Worm (Caenorhabditis elegans) whole organism, L4 larva: Measurements from ENCODE around the gene str-131.

Experiments used
- fkh-10 ChIP-seq: fragments of 150-350 bp; optimal IDR thresholded peaks from 2 replicates; lab custom pipeline; 2014; ENCODE audit warnings: missing biosample characterization, missing genetic modification reagents, missing genetic modification characterization
- lin-38 ChIP-seq: fragments of 200-800 bp; sonication (Bioruptor generic); IDR thresholded peaks from 2 replicates; pipeline ENCODE4 v1.3.6; 2022; ENCODE audit warnings: missing genetic modification reagents, missing genetic modification characterization, missing compliant biosample characterization
- php-3 ChIP-seq: fragments of 200-800 bp; sonication (Bioruptor generic); IDR thresholded peaks from 2 replicates; pipeline ENCODE4 v1.3.6; 2022; ENCODE audit warnings: missing genetic modification reagents, missing genetic modification characterization, missing compliant biosample characterization
- saeg-2 ChIP-seq: fragments of 200-800 bp; sonication (Bioruptor generic); IDR thresholded peaks from 2 replicates; pipeline ENCODE4 v1.3.6; 2022; ENCODE audit warnings: missing genetic modification reagents, missing genetic modification characterization, missing compliant biosample characterization
- zag-1 ChIP-seq: fragments of 150-350 bp; optimal IDR thresholded peaks from 2 replicates; lab custom pipeline; 2014; ENCODE audit warnings: missing biosample characterization, missing genetic modification characterization

DNA sequence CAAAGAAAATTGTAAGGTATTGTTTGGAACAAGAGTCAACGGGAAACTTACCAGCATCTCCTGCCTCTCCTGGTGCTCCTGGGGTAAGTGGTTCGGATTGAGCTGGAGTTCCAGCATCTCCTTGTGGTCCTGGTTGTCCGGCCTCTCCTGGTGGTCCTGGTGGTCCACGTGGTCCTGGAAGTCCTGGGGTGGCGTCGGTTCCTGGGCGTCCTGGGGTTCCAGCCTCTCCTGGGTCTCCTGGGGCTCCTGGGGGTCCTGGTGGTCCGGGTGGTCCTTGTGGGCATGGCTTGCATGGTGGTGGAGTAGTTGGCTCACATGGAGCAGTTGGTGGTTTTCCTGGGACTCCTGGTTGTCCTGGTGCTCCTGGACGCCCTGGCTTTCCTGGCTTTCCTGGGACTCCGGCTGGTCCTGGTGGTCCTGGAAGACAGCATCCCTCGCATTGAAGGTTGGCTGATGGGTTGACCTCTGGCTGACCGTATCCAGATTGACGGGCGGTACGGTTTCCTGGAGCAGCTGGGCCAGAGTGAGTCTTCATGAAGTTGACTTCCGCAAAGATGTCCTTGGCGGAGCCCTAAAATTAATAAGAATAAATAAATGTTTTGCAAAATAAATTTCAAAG lies 31.3 kb downstream of the str-131 start:
- TF ChIP-seq fkh-10 (GFP tag; lab: Kevin White, UChicago) (no peak), php-3 (GFP tag; lab: Robert Waterston, UW) (no peak), saeg-2 (GFP tag; lab: Robert Waterston, UW) (no peak), lin-38 (GFP tag; lab: Robert Waterston, UW) (no peak), zag-1 (tag; lab: Kevin White, UChicago) (no peak)
